Worm (Caenorhabditis elegans): ENCODE measurements around the gene miro-1.

ce11 chrIV:4705182-4705581 lies 10.4 kb downstream of the miro-1 start:
- TF ChIP-seq him-1 (tag; optimal IDR thresholded peaks at IDR 0.05) (no peak), dao-5 (tag; optimal IDR thresholded peaks at IDR 0.05) (no peak)
